Worm (Caenorhabditis elegans) whole organism, L2 larva: ENCODE data around the gene ZC455.1.

Experiments used
- C34F6.9 ChIP-seq: fragments of 150-350 bp; optimal IDR thresholded peaks from 2 replicates; lab custom pipeline; 2014; ENCODE audit warnings: missing biosample characterization, missing genetic modification characterization
- R02D3.7 ChIP-seq: fragments of 150-350 bp; optimal IDR thresholded peaks from 2 replicates; lab custom pipeline; 2014; ENCODE audit warnings: missing biosample characterization, missing genetic modification characterization
- Y55F3AM.14 ChIP-seq: fragments of 200-800 bp; sonication (Bioruptor generic); optimal IDR thresholded peaks from 2 replicates; lab custom pipeline; 2018; ENCODE audit warnings: mild to moderate bottlenecking, missing genetic modification characterization, missing compliant biosample characterization
- ZK546.5 ChIP-seq: sonication (generic microtip); optimal IDR thresholded peaks from 2 replicates; lab custom pipeline; 2017; ENCODE audit warnings: missing biosample characterization, missing genetic modification characterization
- alr-1 ChIP-seq: fragments of 150-350 bp; optimal IDR thresholded peaks from 2 replicates; lab custom pipeline; 2014; ENCODE audit warnings: missing biosample characterization, missing genetic modification characterization
- ama-1 ChIP-seq: fragments of 150-350 bp; optimal IDR thresholded peaks from 2 replicates; lab custom pipeline; 2018; ENCODE audit warnings: inconsistent platforms
- blmp-1 ChIP-seq: sonication (generic microtip); optimal IDR thresholded peaks from 2 replicates; lab custom pipeline; 2017; ENCODE audit warnings: missing genetic modification characterization, mild to moderate bottlenecking, missing compliant biosample characterization, antibody characterized with exemption, moderate library complexity; ENCODE audit not compliant: insufficient read depth
- ceh-82 ChIP-seq: fragments of 150-350 bp; optimal IDR thresholded peaks from 2 replicates; lab custom pipeline; 2014; ENCODE audit warnings: missing biosample characterization, missing genetic modification characterization
- crh-2 ChIP-seq: sonication (generic microtip); optimal IDR thresholded peaks from 2 replicates; lab custom pipeline; 2017; ENCODE audit warnings: missing biosample characterization, missing genetic modification characterization
- dmd-4 ChIP-seq: sonication (generic microtip); optimal IDR thresholded peaks from 2 replicates; lab custom pipeline; 2017; ENCODE audit warnings: missing biosample characterization, missing genetic modification characterization
- egl-27 ChIP-seq: sonication (generic microtip); optimal IDR thresholded peaks from 3 replicates; lab custom pipeline; 2017; ENCODE audit warnings: missing biosample characterization, missing genetic modification reagents, missing genetic modification characterization
- elt-3 ChIP-seq: sonication (generic microtip); optimal IDR thresholded peaks from 2 replicates; lab custom pipeline; 2017; ENCODE audit warnings: missing biosample characterization, missing genetic modification characterization
- fos-1 ChIP-seq: fragments of 150-350 bp; optimal IDR thresholded peaks from 2 replicates; lab custom pipeline; 2014; ENCODE audit warnings: missing biosample characterization, missing genetic modification characterization
- gmeb-1 ChIP-seq: fragments of 150-350 bp; optimal IDR thresholded peaks from 2 replicates; lab custom pipeline; 2014; ENCODE audit warnings: missing biosample characterization, missing genetic modification characterization
- lin-11 ChIP-seq: fragments of 150-350 bp; sonication (generic microtip); optimal IDR thresholded peaks from 2 replicates; lab custom pipeline; 2014; ENCODE audit warnings: missing biosample characterization, missing genetic modification characterization, inconsistent platforms, mixed read lengths
- lin-13 ChIP-seq: fragments of 150-350 bp; optimal IDR thresholded peaks from 2 replicates; lab custom pipeline; 2014; ENCODE audit warnings: missing biosample characterization, missing genetic modification reagents, missing genetic modification characterization
- lin-39 ChIP-seq: fragments of 150-350 bp; optimal IDR thresholded peaks from 2 replicates; lab custom pipeline; 2014; ENCODE audit warnings: missing biosample characterization, missing genetic modification reagents, missing genetic modification characterization
- lsy-2 ChIP-seq, 2 experiments: fragments of 150-350 bp in 1 of 2; sonication (generic microtip) in 1 of 2; optimal IDR thresholded peaks; 2 replicates each; lab custom pipeline; 2014 to 2017; ENCODE audit warnings: missing biosample characterization in 2 of 2, missing genetic modification characterization in 2 of 2
- mab-5 ChIP-seq: fragments of 150-350 bp; optimal IDR thresholded peaks from 2 replicates; lab custom pipeline; 2014; ENCODE audit warnings: missing biosample characterization, missing genetic modification characterization
- mbf-1 ChIP-seq: sonication (generic microtip); optimal IDR thresholded peaks from 2 replicates; lab custom pipeline; 2017; ENCODE audit warnings: missing biosample characterization, missing genetic modification characterization
- nhr-10 ChIP-seq: sonication (generic microtip); optimal IDR thresholded peaks from 2 replicates; lab custom pipeline; 2017; ENCODE audit warnings: missing biosample characterization, missing genetic modification characterization
- nhr-11 ChIP-seq: fragments of 150-350 bp; optimal IDR thresholded peaks from 2 replicates; lab custom pipeline; 2014; ENCODE audit warnings: missing biosample characterization, missing genetic modification characterization
- nhr-129 ChIP-seq: fragments of 150-350 bp; optimal IDR thresholded peaks from 2 replicates; lab custom pipeline; 2014; ENCODE audit warnings: missing biosample characterization, missing genetic modification characterization
- nhr-21 ChIP-seq: fragments of 150-350 bp; optimal IDR thresholded peaks from 2 replicates; lab custom pipeline; 2014; ENCODE audit warnings: missing biosample characterization, missing genetic modification characterization
- nhr-23 ChIP-seq: fragments of 150-350 bp; optimal IDR thresholded peaks from 2 replicates; lab custom pipeline; 2014; ENCODE audit warnings: missing biosample characterization, missing genetic modification reagents, missing genetic modification characterization
- sem-4 ChIP-seq: fragments of 150-350 bp; optimal IDR thresholded peaks from 2 replicates; lab custom pipeline; 2014; ENCODE audit warnings: missing biosample characterization, missing genetic modification reagents, missing genetic modification characterization
- skn-1 ChIP-seq: sonication (generic microtip); optimal IDR thresholded peaks from 2 replicates; lab custom pipeline; 2017; ENCODE audit warnings: missing biosample characterization, missing genetic modification characterization
- sma-9 ChIP-seq, 2 experiments: fragments of 150-350 bp in 1 of 2; sonication (generic microtip) in 1 of 2; optimal IDR thresholded peaks; 2 replicates each; lab custom pipeline; 2014 to 2016; ENCODE audit warnings: missing genetic modification characterization in 2 of 2, mild to moderate bottlenecking in 1 of 2, missing biosample characterization in 1 of 2, missing compliant biosample characterization in 1 of 2, missing genetic modification reagents in 1 of 2, moderate library complexity in 1 of 2
- unc-39 ChIP-seq: fragments of 150-350 bp; optimal IDR thresholded peaks from 2 replicates; lab custom pipeline; 2014; ENCODE audit warnings: missing biosample characterization, missing genetic modification characterization
- unc-55 ChIP-seq: fragments of 150-350 bp; sonication (generic microtip); optimal IDR thresholded peaks from 3 replicates; lab custom pipeline; 2014; ENCODE audit warnings: missing biosample characterization, missing genetic modification reagents, missing genetic modification characterization
- unc-62 ChIP-seq: fragments of 150-350 bp; optimal IDR thresholded peaks from 2 replicates; lab custom pipeline; 2014; ENCODE audit warnings: missing biosample characterization, missing genetic modification reagents, missing genetic modification characterization
- zag-1 ChIP-seq: fragments of 150-350 bp; optimal IDR thresholded peaks from 2 replicates; lab custom pipeline; 2014; ENCODE audit warnings: missing biosample characterization, missing genetic modification characterization
- ztf-1 ChIP-seq: fragments of 200-800 bp; sonication (Bioruptor generic); conservative IDR thresholded peaks from 2 replicates; pipeline ENCODE4 v1.3.6; 2022; ENCODE audit warnings: missing genetic modification characterization, missing compliant biosample characterization
- ztf-11 ChIP-seq: sonication (generic microtip); optimal IDR thresholded peaks from 2 replicates; lab custom pipeline; 2017; ENCODE audit warnings: missing biosample characterization, missing genetic modification characterization
- ztf-4 ChIP-seq: fragments of 150-350 bp; optimal IDR thresholded peaks from 2 replicates; lab custom pipeline; 2014; ENCODE audit warnings: missing biosample characterization, missing genetic modification characterization

The ZC455.1 gene

DNA sequence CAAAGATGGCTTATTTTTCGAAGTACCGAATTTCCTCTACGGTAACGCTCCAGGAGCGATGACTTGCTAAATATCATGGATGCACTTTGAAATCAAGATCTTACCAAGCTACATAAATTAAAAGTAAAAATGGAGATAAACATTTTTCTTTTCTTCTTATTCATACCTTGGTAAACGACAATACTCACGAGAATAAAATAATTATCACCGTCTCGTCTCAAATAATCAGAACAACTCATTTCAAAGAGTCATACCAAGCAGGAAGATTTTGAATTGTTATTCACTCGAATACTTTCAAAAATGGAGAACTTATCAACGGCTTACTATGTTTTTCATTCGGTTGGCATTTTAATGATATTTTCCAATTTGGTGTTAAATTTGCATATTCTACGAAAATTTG is 30.0 kb downstream of the ZC455.1 start, which contains the start of gene srbc-45:
srbc-45 (plus strand) TSS at position 301 of the 400 bp plus-strand sequence.
- no peak for TF ChIP-seq ztf-1
- TF ChIP-seq R02D3.7 (tag; lab: Kevin White, UChicago) = no peak
- TF ChIP-seq lsy-2 (tag; optimal IDR thresholded peaks at IDR 0.05; lab: Kevin White, UChicago) = no peak
- no peak for TF ChIP-seq sma-9 (GFP tag; optimal IDR thresholded peaks at IDR 0.05; lab: Kevin White, UChicago)
- no peak for TF ChIP-seq sma-9 (tag; optimal IDR thresholded peaks at IDR 0.05; lab: Kevin White, UChicago)
- TF ChIP-seq egl-27 (tag; lab: Kevin White, UChicago) = no peak
- TF ChIP-seq lin-39 (tag; lab: Kevin White, UChicago) = no peak
- no peak for TF ChIP-seq ztf-11
- no peak for TF ChIP-seq ceh-82 (tag; lab: Kevin White, UChicago)
- TF ChIP-seq mbf-1 = no peak
- TF ChIP-seq nhr-11 = no peak
- TF ChIP-seq elt-3 = no peak
- no peak for TF ChIP-seq unc-62 (GFP tag; lab: Kevin White, UChicago)
- TF ChIP-seq C34F6.9 (tag; lab: Kevin White, UChicago) = no peak
- TF ChIP-seq sem-4 = no peak
- TF ChIP-seq nhr-21 (tag; lab: Kevin White, UChicago) = no peak

ce11 chrV:12806190-12806589 is 32.9 kb downstream of the ZC455.1 start, which contains the start of gene ZC443.7:
Gene ZC443.7 (plus strand): TSS chrV:12806490.
- TF ChIP-seq C34F6.9 (tag; lab: Kevin White, UChicago) = no peak
- TF ChIP-seq fos-1 = no peak
- TF ChIP-seq ama-1 (lab: Kevin White, UChicago) = no peak
- no peak for TF ChIP-seq unc-62 (GFP tag; lab: Kevin White, UChicago)
- TF ChIP-seq lin-39 (tag; lab: Kevin White, UChicago) = no peak
- no peak for TF ChIP-seq skn-1 (tag; lab: Kevin White, UChicago)
- TF ChIP-seq mab-5 (tag; lab: Kevin White, UChicago) = no peak
- TF ChIP-seq lin-13 (GFP tag; lab: Kevin White, UChicago) = no peak
- TF ChIP-seq, all 48 proteins: peak for 0

- TF ChIP-seq zag-1 (tag; lab: Kevin White, UChicago) = no peak
- TF ChIP-seq sma-9 (GFP tag; optimal IDR thresholded peaks at IDR 0.05; lab: Kevin White, UChicago) = no peak
- TF ChIP-seq sma-9 (tag; optimal IDR thresholded peaks at IDR 0.05; lab: Kevin White, UChicago) = no peak
- TF ChIP-seq dmd-4 (tag; lab: Kevin White, UChicago) = no peak
- TF ChIP-seq lin-13 (GFP tag; lab: Kevin White, UChicago) = no peak
- no peak for TF ChIP-seq crh-2 (tag; lab: Kevin White, UChicago)
- TF ChIP-seq nhr-10 (tag; lab: Kevin White, UChicago) = no peak
- no peak for TF ChIP-seq gmeb-1 (tag; lab: Kevin White, UChicago)
- TF ChIP-seq Y55F3AM.14 = no peak
- no peak for TF ChIP-seq lin-11 (tag; lab: Kevin White, UChicago)
- TF ChIP-seq ZK546.5 (tag; lab: Kevin White, UChicago) = no peak
- TF ChIP-seq nhr-23 = no peak
- no peak for TF ChIP-seq unc-39
- no peak for TF ChIP-seq alr-1 (tag; lab: Kevin White, UChicago)
- TF ChIP-seq ztf-4 = no peak
- no peak for TF ChIP-seq elt-3
- TF ChIP-seq ceh-82 (tag; lab: Kevin White, UChicago) = no peak
- no peak for TF ChIP-seq skn-1 (tag; lab: Kevin White, UChicago)
- no peak for TF ChIP-seq mab-5 (tag; lab: Kevin White, UChicago)
- no peak for TF ChIP-seq blmp-1 (tag; lab: Kevin White, UChicago)
Observed at ce11 chrV:12809876-12810275, 36.6 kb downstream of the ZC455.1 start, which contains the start of gene ZC443.1. Gene ZC443.1 (minus strand): TSS chrV:12810080.

- TF ChIP-seq nhr-129 = no peak
- peak; percentile 64 for TF ChIP-seq unc-55
- TF ChIP-seq, all 48 proteins: peak for 1
Observed at ce11 chrV:12811126-12811525, 37.8 kb downstream of the ZC455.1 start, which contains the start of gene ZC443.2. Gene ZC443.2 (minus strand): TSS chrV:12811192.

ce11 chrV:12811810-12812209 is 38.5 kb downstream of the ZC455.1 start:
- peak in 1 of 2 experiments; percentile 5 for TF ChIP-seq lsy-2 (tag; optimal IDR thresholded peaks at IDR 0.05; lab: Kevin White, UChicago)
- peak; percentile 15 for TF ChIP-seq ama-1 (lab: Kevin White, UChicago)
- no peak for TF ChIP-seq blmp-1 (tag; lab: Kevin White, UChicago)
